Worm (Caenorhabditis elegans) whole organism, late embryonic: ENCODE measurements around the gene F19F10.14.

Experiments
- ceh-31 ChIP-seq: sonication (generic microtip); optimal IDR thresholded peaks from 2 replicates; lab custom pipeline; 2016; ENCODE audit warnings: missing genetic modification characterization, missing compliant biosample characterization
- rnt-1 ChIP-seq: sonication (generic microtip); optimal IDR thresholded peaks from 2 replicates; lab custom pipeline; 2016; ENCODE audit warnings: missing genetic modification characterization, missing compliant biosample characterization

- TF ChIP-seq ceh-31 (tag; lab: Kevin White, UChicago) (no peak), rnt-1 (no peak)
Measured at ce11 chrV:7553873-7554362, 16.9 kb downstream of the F19F10.14 start, which contains the start of gene ttr-10.
